Worm (Caenorhabditis elegans) whole organism, L1 larva: ENCODE measurements around the gene fbxc-48.

Experiments
- C34B4.2 ChIP-seq: sonication (generic microtip); optimal IDR thresholded peaks from 2 replicates; lab custom pipeline; 2017; ENCODE audit warnings: mild to moderate bottlenecking, missing genetic modification characterization, missing compliant biosample characterization
- blmp-1 ChIP-seq: fragments of 150-350 bp; optimal IDR thresholded peaks from 2 replicates; lab custom pipeline; 2014; ENCODE audit warnings: missing biosample characterization, missing genetic modification characterization
- lsy-2 ChIP-seq, 2 experiments: fragments of 150-350 bp; optimal IDR thresholded peaks; 2 replicates each; lab custom pipeline; 2014; ENCODE audit warnings: missing biosample characterization in 2 of 2, missing genetic modification characterization in 2 of 2
- pag-3 ChIP-seq: sonication (generic microtip); optimal IDR thresholded peaks from 2 replicates; lab custom pipeline; 2017; ENCODE audit warnings: missing genetic modification characterization, mild to moderate bottlenecking, missing compliant biosample characterization, antibody characterized with exemption, borderline replicate concordance; ENCODE audit not compliant: insufficient read depth
- pqm-1 ChIP-seq: sonication (generic microtip); optimal IDR thresholded peaks from 3 replicates; lab custom pipeline; 2017; ENCODE audit warnings: missing biosample characterization, missing genetic modification characterization

DNA sequence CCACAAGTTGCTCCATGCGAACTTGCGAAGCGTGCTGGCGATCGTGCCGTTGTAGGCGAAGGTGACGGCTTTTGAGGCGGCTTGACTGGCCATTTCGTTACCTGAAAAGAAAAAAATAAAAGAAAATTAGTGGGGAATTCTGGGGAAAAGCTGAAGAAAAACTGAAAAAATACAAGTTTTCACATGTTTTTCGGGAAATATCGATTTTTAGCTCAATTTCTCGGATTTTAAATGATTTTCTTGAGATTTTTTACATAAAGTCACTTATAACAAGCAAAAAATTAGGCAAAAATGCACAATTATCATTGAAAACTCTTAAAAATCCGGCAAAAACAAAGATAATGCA is 39.7 kb downstream of the fbxc-48 start, which contains the start of gene T02H6.11:
- TF ChIP-seq lsy-2 (tag; optimal IDR thresholded peaks at IDR 0.05; lab: Kevin White, UChicago) (no peak), pqm-1 (tag; lab: Kevin White, UChicago) (no peak), blmp-1 (tag; lab: Kevin White, UChicago) (no peak), pag-3 (no peak), C34B4.2 (tag; lab: Kevin White, UChicago) (no peak)
